Worm (Caenorhabditis elegans) whole organism, late embryonic: ENCODE results near the gene F20H11.4.

ENCODE experiments used
- C38D4.7 ChIP-seq: fragments of 200-800 bp; sonication (Bioruptor generic); optimal IDR thresholded peaks from 2 replicates; lab custom pipeline; 2018; ENCODE audit warnings: mild to moderate bottlenecking, missing genetic modification characterization, moderate library complexity, missing compliant biosample characterization
- F13H6.1 ChIP-seq: sonication (generic microtip); optimal IDR thresholded peaks from 2 replicates; lab custom pipeline; 2016; ENCODE audit warnings: missing genetic modification characterization, missing compliant biosample characterization
- K02D7.2 ChIP-seq: sonication (generic microtip); optimal IDR thresholded peaks from 2 replicates; lab custom pipeline; 2017; ENCODE audit warnings: mild to moderate bottlenecking, missing genetic modification characterization, missing compliant biosample characterization
- T23F11.4 ChIP-seq: fragments of 200-800 bp; sonication (Bioruptor generic); optimal IDR thresholded peaks from 2 replicates; lab custom pipeline; 2018; ENCODE audit warnings: mild to moderate bottlenecking, missing genetic modification characterization, missing compliant biosample characterization
- ama-1 ChIP-seq: fragments of 150-350 bp; optimal IDR thresholded peaks from 2 replicates; lab custom pipeline; 2014
- ceh-14 ChIP-seq: sonication (generic microtip); optimal IDR thresholded peaks from 2 replicates; lab custom pipeline; 2016; ENCODE audit warnings: missing genotype, missing genetic modification characterization, missing compliant biosample characterization
- ceh-18 ChIP-seq: sonication (generic microtip); optimal IDR thresholded peaks from 2 replicates; lab custom pipeline; 2016; ENCODE audit warnings: missing genetic modification characterization, missing compliant biosample characterization
- ceh-19 ChIP-seq: fragments of 200-800 bp; sonication (Bioruptor generic); optimal IDR thresholded peaks from 2 replicates; lab custom pipeline; 2018; ENCODE audit warnings: mild to moderate bottlenecking, missing genetic modification characterization, missing compliant biosample characterization
- ceh-2 ChIP-seq: sonication (generic microtip); optimal IDR thresholded peaks from 2 replicates; lab custom pipeline; 2016; ENCODE audit warnings: missing genotype, missing genetic modification characterization, missing compliant biosample characterization
- ceh-24 ChIP-seq: sonication (generic microtip); optimal IDR thresholded peaks from 2 replicates; lab custom pipeline; 2016; ENCODE audit warnings: mild to moderate bottlenecking, missing genetic modification characterization, missing compliant biosample characterization
- ceh-30 ChIP-seq: fragments of 150-350 bp; optimal IDR thresholded peaks from 2 replicates; lab custom pipeline; 2014; ENCODE audit warnings: missing biosample characterization, missing genetic modification characterization
- ceh-31 ChIP-seq: sonication (generic microtip); optimal IDR thresholded peaks from 2 replicates; lab custom pipeline; 2016; ENCODE audit warnings: missing genetic modification characterization, missing compliant biosample characterization
- ceh-48 ChIP-seq: sonication (generic microtip); optimal IDR thresholded peaks from 2 replicates; lab custom pipeline; 2016; ENCODE audit warnings: missing genetic modification characterization, inconsistent platforms, missing compliant biosample characterization
- ceh-6 ChIP-seq: fragments of 200-800 bp; sonication (Bioruptor generic); optimal IDR thresholded peaks from 2 replicates; lab custom pipeline; 2018; ENCODE audit warnings: mild to moderate bottlenecking, missing genetic modification characterization, missing compliant biosample characterization
- che-1 ChIP-seq: sonication (generic microtip); optimal IDR thresholded peaks from 2 replicates; lab custom pipeline; 2016; ENCODE audit warnings: mild to moderate bottlenecking, missing genetic modification characterization, missing compliant biosample characterization
- dmd-4 ChIP-seq: sonication (generic microtip); optimal IDR thresholded peaks from 2 replicates; lab custom pipeline; 2016; ENCODE audit warnings: borderline replicate concordance, missing genetic modification characterization, missing compliant biosample characterization
- dve-1 ChIP-seq: sonication (generic microtip); optimal IDR thresholded peaks from 2 replicates; lab custom pipeline; 2017; ENCODE audit warnings: antibody characterized with exemption, mild to moderate bottlenecking, missing genetic modification characterization, missing compliant biosample characterization
- elt-2 ChIP-seq: sonication (generic microtip); optimal IDR thresholded peaks from 2 replicates; lab custom pipeline; 2016; ENCODE audit warnings: missing genetic modification reagents, missing genetic modification characterization, missing compliant biosample characterization
- elt-4 ChIP-seq: sonication (generic microtip); optimal IDR thresholded peaks from 2 replicates; lab custom pipeline; 2016; ENCODE audit warnings: missing genetic modification characterization, missing compliant biosample characterization
- ets-4 ChIP-seq: sonication (generic microtip); optimal IDR thresholded peaks from 2 replicates; lab custom pipeline; 2016; ENCODE audit warnings: missing genetic modification characterization, missing compliant biosample characterization
- fax-1 ChIP-seq: sonication (generic microtip); optimal IDR thresholded peaks from 2 replicates; lab custom pipeline; 2016; ENCODE audit warnings: missing genotype, missing genetic modification characterization, missing compliant biosample characterization
- fkh-6 ChIP-seq: sonication (generic microtip); optimal IDR thresholded peaks from 2 replicates; lab custom pipeline; 2016; ENCODE audit warnings: missing genetic modification characterization, missing compliant biosample characterization
- gmeb-2 ChIP-seq: sonication (generic microtip); optimal IDR thresholded peaks from 2 replicates; lab custom pipeline; 2016; ENCODE audit warnings: missing genetic modification characterization, inconsistent platforms, missing compliant biosample characterization
- hlh-13 ChIP-seq: fragments of 200-800 bp; sonication (Bioruptor generic); optimal IDR thresholded peaks from 2 replicates; lab custom pipeline; 2018; ENCODE audit warnings: mild to moderate bottlenecking, missing genetic modification characterization, missing compliant biosample characterization
- hlh-6 ChIP-seq: sonication (generic microtip); optimal IDR thresholded peaks from 2 replicates; lab custom pipeline; 2016; ENCODE audit warnings: missing genotype, missing genetic modification characterization, missing compliant biosample characterization
- madf-2 ChIP-seq: sonication (generic microtip); optimal IDR thresholded peaks from 2 replicates; lab custom pipeline; 2017; ENCODE audit warnings: missing genetic modification characterization, missing compliant biosample characterization
- nfya-1 ChIP-seq: sonication (generic microtip); optimal IDR thresholded peaks from 2 replicates; lab custom pipeline; 2017; ENCODE audit warnings: missing genetic modification characterization, mild to moderate bottlenecking, missing compliant biosample characterization, antibody characterized with exemption, moderate library complexity
- nhr-11 ChIP-seq: fragments of 150-350 bp; optimal IDR thresholded peaks from 2 replicates; lab custom pipeline; 2014; ENCODE audit warnings: missing biosample characterization, missing genetic modification characterization
- npax-4 ChIP-seq: sonication (generic microtip); optimal IDR thresholded peaks from 2 replicates; lab custom pipeline; 2016; ENCODE audit warnings: missing genetic modification characterization, missing compliant biosample characterization
- odd-2 ChIP-seq: sonication (generic microtip); optimal IDR thresholded peaks from 2 replicates; lab custom pipeline; 2017; ENCODE audit warnings: antibody characterized with exemption, mild to moderate bottlenecking, missing genetic modification characterization, missing compliant biosample characterization
- pag-3 ChIP-seq: sonication (generic microtip); optimal IDR thresholded peaks from 2 replicates; lab custom pipeline; 2016; ENCODE audit warnings: missing compliant biosample characterization, missing genetic modification characterization, borderline replicate concordance
- pha-2 ChIP-seq: sonication (generic microtip); optimal IDR thresholded peaks from 2 replicates; lab custom pipeline; 2017; ENCODE audit warnings: mild to moderate bottlenecking, missing genetic modification characterization, missing compliant biosample characterization
- pha-4 ChIP-seq: fragments of 150-350 bp; optimal IDR thresholded peaks from 2 replicates; lab custom pipeline; 2018; ENCODE audit warnings: missing biosample characterization, missing genetic modification reagents, missing genetic modification characterization
- rnt-1 ChIP-seq: sonication (generic microtip); optimal IDR thresholded peaks from 2 replicates; lab custom pipeline; 2016; ENCODE audit warnings: missing genetic modification characterization, missing compliant biosample characterization
- sox-4 ChIP-seq: sonication (generic microtip); optimal IDR thresholded peaks from 2 replicates; lab custom pipeline; 2017; ENCODE audit warnings: mild to moderate bottlenecking, missing genetic modification characterization, inconsistent platforms, missing compliant biosample characterization
- tbx-2 ChIP-seq: sonication (generic microtip); optimal IDR thresholded peaks from 2 replicates; lab custom pipeline; 2016; ENCODE audit warnings: missing genetic modification characterization, missing compliant biosample characterization
- tbx-7 ChIP-seq: sonication (generic microtip); optimal IDR thresholded peaks from 2 replicates; lab custom pipeline; 2016; ENCODE audit warnings: missing genotype, missing genetic modification characterization, missing compliant biosample characterization
- unc-42 ChIP-seq: sonication (generic microtip); optimal IDR thresholded peaks from 2 replicates; lab custom pipeline; 2016; ENCODE audit warnings: missing genotype, missing genetic modification characterization, missing compliant biosample characterization
- unc-55 ChIP-seq: sonication (generic microtip); optimal IDR thresholded peaks from 2 replicates; lab custom pipeline; 2017; ENCODE audit warnings: missing biosample characterization, missing genetic modification reagents, missing genetic modification characterization
- unc-86 ChIP-seq: sonication (generic microtip); optimal IDR thresholded peaks from 2 replicates; lab custom pipeline; 2016; ENCODE audit warnings: missing genetic modification characterization, missing compliant biosample characterization
- zip-5 ChIP-seq: sonication (generic microtip); optimal IDR thresholded peaks from 2 replicates; lab custom pipeline; 2016; ENCODE audit warnings: missing genetic modification characterization, missing compliant biosample characterization
- ztf-16 ChIP-seq: sonication (generic microtip); optimal IDR thresholded peaks from 2 replicates; lab custom pipeline; 2017; ENCODE audit warnings: missing genetic modification characterization, missing compliant biosample characterization

F20H11.4 gene

DNA sequence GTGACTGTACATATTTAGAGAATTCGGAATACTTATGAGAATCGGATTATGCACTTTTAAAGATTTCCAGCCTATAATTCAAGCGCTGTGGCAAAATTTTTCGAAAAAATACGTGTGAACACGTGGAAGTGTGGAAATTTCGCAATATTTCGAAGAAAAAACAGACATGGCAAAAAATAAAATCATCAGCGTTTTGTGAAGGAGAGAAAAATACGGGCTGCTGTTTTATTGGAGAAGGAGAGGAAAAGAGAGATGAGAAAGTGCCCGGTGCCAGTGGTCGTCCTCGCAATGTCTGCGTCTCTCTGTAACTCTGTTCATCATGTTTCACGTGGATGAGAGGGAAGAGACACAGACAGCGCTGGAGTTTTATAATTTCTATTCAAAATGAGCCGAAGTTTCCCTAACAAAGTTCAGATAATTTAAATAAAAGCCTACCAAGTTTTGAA is 2.4 kb upstream of the F20H11.4 start (continued):
- TF ChIP-seq nhr-11 (tag; lab: Kevin White, UChicago) (no peak), unc-42 (tag; lab: Kevin White, UChicago) (peak; percentile 27), unc-86 (tag; lab: Kevin White, UChicago) (no peak), tbx-2 (peak; percentile 3), gmeb-2 (no peak), hlh-6 (tag; lab: Kevin White, UChicago) (no peak), ceh-14 (tag; lab: Kevin White, UChicago) (peak; percentile 17), ceh-30 (tag; lab: Kevin White, UChicago) (no peak), odd-2 (tag; lab: Kevin White, UChicago) (no peak), nfya-1 (tag; lab: Kevin White, UChicago) (peak; percentile 80), ceh-2 (no peak)

DNA sequence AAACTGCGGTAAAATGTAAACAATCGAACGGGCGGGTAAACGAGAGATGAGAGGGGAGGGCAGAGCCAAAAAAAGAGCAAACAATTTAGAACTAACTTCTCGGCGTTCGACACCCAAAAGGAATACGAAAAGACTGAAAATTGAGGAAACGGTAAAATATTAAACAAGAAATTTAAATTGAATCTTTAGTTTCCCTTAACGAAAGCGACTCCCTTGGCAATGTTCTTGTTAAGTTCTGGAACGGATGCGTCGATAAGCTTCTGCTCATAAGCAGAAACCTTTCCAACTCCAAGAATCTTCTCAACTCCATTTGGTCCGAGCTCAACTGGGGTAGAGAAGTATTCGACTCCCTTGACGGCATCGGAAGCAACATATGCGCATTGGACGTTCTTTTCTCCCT is 1.8 kb upstream of the F20H11.4 start:
- no peak for TF ChIP-seq hlh-6 (tag; lab: Kevin White, UChicago)
- no peak for TF ChIP-seq fax-1 (tag; lab: Kevin White, UChicago)
- TF ChIP-seq T23F11.4 (GFP tag; lab: Kevin White, UChicago), result no peak
- no peak for TF ChIP-seq K02D7.2 (tag; lab: Kevin White, UChicago)
- no peak for TF ChIP-seq ceh-31 (tag; lab: Kevin White, UChicago)
- TF ChIP-seq ceh-6, result no peak
- TF ChIP-seq ztf-16 (tag; lab: Kevin White, UChicago), result no peak
- no peak for TF ChIP-seq nfya-1 (tag; lab: Kevin White, UChicago)
- no peak for TF ChIP-seq tbx-2
- no peak for TF ChIP-seq ama-1 (lab: Kevin White, UChicago)
- no peak for TF ChIP-seq ceh-18 (tag; lab: Kevin White, UChicago)
- TF ChIP-seq ceh-19 (GFP tag; lab: Kevin White, UChicago), result no peak
- no peak for TF ChIP-seq hlh-13 (GFP tag; lab: Kevin White, UChicago)
- no peak for TF ChIP-seq elt-2
- TF ChIP-seq tbx-7 (tag; lab: Kevin White, UChicago), result no peak
- no peak for TF ChIP-seq unc-55
- TF ChIP-seq fkh-6 (tag; lab: Kevin White, UChicago), result no peak
- TF ChIP-seq C38D4.7 (GFP tag; lab: Kevin White, UChicago), result no peak
- no peak for TF ChIP-seq ets-4
- TF ChIP-seq pha-2 (tag; lab: Kevin White, UChicago), result no peak

DNA sequence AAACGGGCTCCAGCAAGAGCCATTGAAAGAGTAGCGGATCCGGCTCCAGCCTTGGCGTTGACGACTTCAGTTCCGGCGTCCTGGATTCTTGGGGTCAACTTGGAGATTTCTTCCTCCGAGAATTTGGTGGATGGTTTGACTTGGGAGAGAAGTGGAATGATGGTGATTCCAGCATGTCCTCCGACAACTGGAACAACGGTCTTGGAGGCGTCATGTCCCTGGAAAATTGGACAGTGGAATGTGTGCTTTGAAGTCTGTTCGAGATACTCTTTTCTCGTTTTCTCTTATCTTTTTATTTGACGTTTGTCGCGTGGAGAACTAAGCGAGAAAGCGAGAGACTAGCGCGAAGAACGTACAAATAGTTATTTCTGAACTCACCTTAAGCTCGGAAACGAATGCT is 1.4 kb upstream of the F20H11.4 start:
- TF ChIP-seq hlh-6 (tag; lab: Kevin White, UChicago), result no peak
- no peak for TF ChIP-seq fkh-6 (tag; lab: Kevin White, UChicago)
- no peak for TF ChIP-seq elt-2
- no peak for TF ChIP-seq ceh-24 (tag; lab: Kevin White, UChicago)
- no peak for TF ChIP-seq che-1 (tag; lab: Kevin White, UChicago)
- TF ChIP-seq dve-1 (tag; lab: Kevin White, UChicago), result no peak
- no peak for TF ChIP-seq gmeb-2
- TF ChIP-seq odd-2 (tag; lab: Kevin White, UChicago), result no peak
- no peak for TF ChIP-seq elt-4
- TF ChIP-seq ztf-16 (tag; lab: Kevin White, UChicago), result no peak
- TF ChIP-seq madf-2 (tag; lab: Kevin White, UChicago), result no peak
- no peak for TF ChIP-seq npax-4 (tag; lab: Kevin White, UChicago)
- TF ChIP-seq dmd-4 (tag; lab: Kevin White, UChicago), result no peak
- no peak for TF ChIP-seq F13H6.1

DNA sequence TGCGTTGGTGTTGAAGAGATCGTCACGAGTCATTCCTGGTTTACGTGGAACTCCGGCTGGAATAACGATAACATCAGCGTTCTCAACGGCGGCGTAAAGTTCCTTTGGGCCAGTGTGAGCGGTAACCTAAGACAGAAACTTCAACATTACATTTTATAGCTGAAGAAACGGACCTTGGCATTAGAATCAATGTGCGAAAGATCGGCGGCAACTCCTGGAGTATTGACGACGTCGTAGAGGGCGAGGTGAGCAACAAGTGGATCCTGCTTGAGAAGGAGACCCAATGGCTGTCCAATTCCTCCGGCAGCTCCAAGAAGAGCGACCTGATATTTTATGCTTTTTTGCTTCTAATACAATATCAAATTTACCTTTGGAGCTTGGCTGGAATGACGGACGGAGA is 776 bp upstream of the F20H11.4 start:
- TF ChIP-seq rnt-1 (tag; lab: Kevin White, UChicago) (no peak), ceh-48 (tag; lab: Kevin White, UChicago) (no peak), elt-2 (no peak), pha-4 (tag; lab: Kevin White, UChicago) (no peak), madf-2 (tag; lab: Kevin White, UChicago) (no peak), unc-55 (no peak), sox-4 (tag; lab: Kevin White, UChicago) (no peak), pag-3 (no peak), ets-4 (no peak), zip-5 (tag; lab: Kevin White, UChicago) (no peak)
- TF ChIP-seq, all 69 proteins: peak for 0
